Worm (Caenorhabditis elegans): ENCODE measurements around the gene B0361.4.

The B0361.4 gene

DNA sequence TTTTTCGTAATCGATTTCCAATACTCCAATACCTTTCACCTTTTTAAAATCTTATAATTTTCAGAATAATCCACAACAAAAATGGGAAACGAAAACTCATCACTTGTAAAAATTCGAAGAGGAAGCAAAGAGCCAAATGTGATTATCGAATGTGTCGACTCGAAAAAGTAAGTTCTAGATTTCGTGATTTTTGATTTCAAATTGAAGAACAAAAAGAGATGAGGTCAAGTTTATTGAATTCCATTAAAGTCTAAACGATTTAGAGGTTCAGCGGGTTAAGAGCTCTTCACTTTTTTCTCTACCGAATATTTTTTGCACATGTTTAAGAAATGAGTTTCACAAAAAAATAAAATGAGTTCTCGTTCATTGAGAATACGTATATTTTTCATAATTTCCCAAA lies at the start of gene B0361.4:
B0361.4 (plus strand) TSS at position 61 of the 400 bp plus-strand sequence.
- TF ChIP-seq hmg-4 (GFP tag; optimal IDR thresholded peaks at IDR 0.05), result no peak
- TF ChIP-seq tra-4 (tag; optimal IDR thresholded peaks at IDR 0.05), result no peak
- TF ChIP-seq hnd-1 (tag; optimal IDR thresholded peaks at IDR 0.05), result no peak
- no peak for TF ChIP-seq hmbx-1 (tag; optimal IDR thresholded peaks at IDR 0.05)
- no peak for TF ChIP-seq ama-1 (optimal IDR thresholded peaks at IDR 0.05)
- TF ChIP-seq pes-1 (GFP tag; IDR thresholded peaks at IDR 0.05), result no peak
- no peak for TF ChIP-seq ets-7 (tag; optimal IDR thresholded peaks at IDR 0.05)
- TF ChIP-seq tbx-37 (GFP tag; conservative IDR thresholded peaks at IDR 0.05), result no peak
- TF ChIP-seq sea-1 (GFP tag; conservative IDR thresholded peaks at IDR 0.05), result no peak
- TF ChIP-seq ceh-13 (GFP tag; optimal IDR thresholded peaks at IDR 0.05), result no peak
- no peak for TF ChIP-seq scrt-1 (GFP tag; IDR thresholded peaks at IDR 0.05)
- no peak for TF ChIP-seq ceh-36 (tag; optimal IDR thresholded peaks at IDR 0.05)
- TF ChIP-seq flt-1 (GFP tag; IDR thresholded peaks at IDR 0.05), result no peak
- no peak for TF ChIP-seq tbx-11 (GFP tag; IDR thresholded peaks at IDR 0.05)
- no peak for TF ChIP-seq F13C5.2 (tag; optimal IDR thresholded peaks at IDR 0.05)
- TF ChIP-seq B0310.2 (tag; optimal IDR thresholded peaks at IDR 0.05), result no peak
- no peak for TF ChIP-seq aly-1 (tag; optimal IDR thresholded peaks at IDR 0.05)

- no peak for TF ChIP-seq B0310.2 (tag; optimal IDR thresholded peaks at IDR 0.05)
- TF ChIP-seq hmbx-1 (tag; optimal IDR thresholded peaks at IDR 0.05), result no peak
- no peak for TF ChIP-seq ets-7 (tag; optimal IDR thresholded peaks at IDR 0.05)
- no peak for TF ChIP-seq pes-1 (GFP tag; IDR thresholded peaks at IDR 0.05)
- TF ChIP-seq sea-1 (GFP tag; conservative IDR thresholded peaks at IDR 0.05), result no peak
- TF ChIP-seq hnd-1 (tag; optimal IDR thresholded peaks at IDR 0.05), result no peak
- no peak for TF ChIP-seq ceh-36 (tag; optimal IDR thresholded peaks at IDR 0.05)
- TF ChIP-seq aly-1 (tag; optimal IDR thresholded peaks at IDR 0.05), result no peak
- no peak for TF ChIP-seq hmg-4 (GFP tag; optimal IDR thresholded peaks at IDR 0.05)
- no peak for TF ChIP-seq ama-1 (optimal IDR thresholded peaks at IDR 0.05)
- no peak for TF ChIP-seq tbx-11 (GFP tag; IDR thresholded peaks at IDR 0.05)
- no peak for TF ChIP-seq ceh-13 (GFP tag; optimal IDR thresholded peaks at IDR 0.05)
- no peak for TF ChIP-seq scrt-1 (GFP tag; IDR thresholded peaks at IDR 0.05)
- no peak for TF ChIP-seq tra-4 (tag; optimal IDR thresholded peaks at IDR 0.05)
- TF ChIP-seq tbx-37 (GFP tag; conservative IDR thresholded peaks at IDR 0.05), result no peak
- no peak for TF ChIP-seq flt-1 (GFP tag; IDR thresholded peaks at IDR 0.05)
- TF ChIP-seq F13C5.2 (tag; optimal IDR thresholded peaks at IDR 0.05), result no peak
These were observed 49.1 kb upstream of the B0361.4 start, which contains the start of gene R151.2 for ce11 chrIII:7209721-7210120. R151.2 (plus strand) TSS chrIII:7209967.

DNA sequence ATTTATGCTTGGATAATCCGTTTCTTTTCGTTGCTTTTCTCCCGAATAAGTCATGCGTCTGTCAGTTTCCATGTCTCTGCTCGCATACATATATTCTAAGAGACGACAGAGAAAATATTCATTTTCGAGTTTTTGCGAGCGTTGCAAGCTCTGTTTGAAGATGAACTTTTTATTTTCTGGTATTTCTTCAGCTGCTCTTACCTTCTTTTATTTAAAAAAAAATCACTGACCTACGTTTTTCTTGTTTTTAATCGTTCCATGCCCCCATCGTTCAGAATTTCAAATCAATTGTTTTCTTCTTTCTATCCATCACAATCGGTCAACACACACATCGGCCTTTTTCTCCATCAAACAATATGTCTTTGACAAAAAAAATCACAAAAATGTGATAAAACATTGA lies 48.3 kb upstream of the B0361.4 start:
- TF ChIP-seq B0310.2 (tag; optimal IDR thresholded peaks at IDR 0.05) (no peak), scrt-1 (GFP tag; IDR thresholded peaks at IDR 0.05) (no peak), ceh-13 (GFP tag; optimal IDR thresholded peaks at IDR 0.05) (no peak), tbx-37 (GFP tag; conservative IDR thresholded peaks at IDR 0.05) (no peak), ets-7 (tag; optimal IDR thresholded peaks at IDR 0.05) (no peak), ceh-36 (tag; optimal IDR thresholded peaks at IDR 0.05) (no peak), sea-1 (GFP tag; conservative IDR thresholded peaks at IDR 0.05) (no peak), hmbx-1 (tag; optimal IDR thresholded peaks at IDR 0.05) (no peak), flt-1 (GFP tag; IDR thresholded peaks at IDR 0.05) (no peak), aly-1 (tag; optimal IDR thresholded peaks at IDR 0.05) (no peak), hmg-4 (GFP tag; optimal IDR thresholded peaks at IDR 0.05) (no peak)

ce11 chrIII:7212028-7212427 lies 46.8 kb upstream of the B0361.4 start:
- TF ChIP-seq sea-1 (GFP tag; conservative IDR thresholded peaks at IDR 0.05) (no peak), hmbx-1 (tag; optimal IDR thresholded peaks at IDR 0.05) (no peak), flt-1 (GFP tag; IDR thresholded peaks at IDR 0.05) (no peak), pes-1 (GFP tag; IDR thresholded peaks at IDR 0.05) (no peak), hmg-4 (GFP tag; optimal IDR thresholded peaks at IDR 0.05) (no peak), ceh-13 (GFP tag; optimal IDR thresholded peaks at IDR 0.05) (no peak), aly-1 (tag; optimal IDR thresholded peaks at IDR 0.05) (no peak), tbx-11 (GFP tag; IDR thresholded peaks at IDR 0.05) (no peak), ama-1 (optimal IDR thresholded peaks at IDR 0.05) (no peak), B0310.2 (tag; optimal IDR thresholded peaks at IDR 0.05) (no peak), scrt-1 (GFP tag; IDR thresholded peaks at IDR 0.05) (no peak), hnd-1 (tag; optimal IDR thresholded peaks at IDR 0.05) (no peak), tbx-37 (GFP tag; conservative IDR thresholded peaks at IDR 0.05) (no peak), tra-4 (tag; optimal IDR thresholded peaks at IDR 0.05) (no peak), F13C5.2 (tag; optimal IDR thresholded peaks at IDR 0.05) (no peak), ceh-36 (tag; optimal IDR thresholded peaks at IDR 0.05) (no peak)

ce11 chrIII:7215532-7215931 lies 43.3 kb upstream of the B0361.4 start:
- TF ChIP-seq sea-1 (GFP tag; conservative IDR thresholded peaks at IDR 0.05) (no peak), hmbx-1 (tag; optimal IDR thresholded peaks at IDR 0.05) (no peak), tbx-11 (GFP tag; IDR thresholded peaks at IDR 0.05) (no peak), ama-1 (optimal IDR thresholded peaks at IDR 0.05) (no peak), aly-1 (tag; optimal IDR thresholded peaks at IDR 0.05) (no peak), F13C5.2 (tag; optimal IDR thresholded peaks at IDR 0.05) (no peak), tbx-37 (GFP tag; conservative IDR thresholded peaks at IDR 0.05) (no peak), ceh-36 (tag; optimal IDR thresholded peaks at IDR 0.05) (no peak), ets-7 (tag; optimal IDR thresholded peaks at IDR 0.05) (no peak), tra-4 (tag; optimal IDR thresholded peaks at IDR 0.05) (no peak), hmg-4 (GFP tag; optimal IDR thresholded peaks at IDR 0.05) (no peak), ceh-13 (GFP tag; optimal IDR thresholded peaks at IDR 0.05) (no peak), hnd-1 (tag; optimal IDR thresholded peaks at IDR 0.05) (no peak), scrt-1 (GFP tag; IDR thresholded peaks at IDR 0.05) (no peak), B0310.2 (tag; optimal IDR thresholded peaks at IDR 0.05) (no peak), flt-1 (GFP tag; IDR thresholded peaks at IDR 0.05) (no peak), pes-1 (GFP tag; IDR thresholded peaks at IDR 0.05) (no peak)

ce11 chrIII:7216226-7216625 lies 42.6 kb upstream of the B0361.4 start, which contains the start of gene R151.1:
R151.1 (plus strand) TSS chrIII:7216526.
- no peak for TF ChIP-seq hmg-4 (GFP tag; optimal IDR thresholded peaks at IDR 0.05)
- TF ChIP-seq ets-7 (tag; optimal IDR thresholded peaks at IDR 0.05), result no peak
- no peak for TF ChIP-seq flt-1 (GFP tag; IDR thresholded peaks at IDR 0.05)
- no peak for TF ChIP-seq tbx-11 (GFP tag; IDR thresholded peaks at IDR 0.05)
- no peak for TF ChIP-seq ama-1 (optimal IDR thresholded peaks at IDR 0.05)
- no peak for TF ChIP-seq pes-1 (GFP tag; IDR thresholded peaks at IDR 0.05)
- no peak for TF ChIP-seq scrt-1 (GFP tag; IDR thresholded peaks at IDR 0.05)
- TF ChIP-seq aly-1 (tag; optimal IDR thresholded peaks at IDR 0.05), result no peak
- TF ChIP-seq B0310.2 (tag; optimal IDR thresholded peaks at IDR 0.05), result no peak
- TF ChIP-seq ceh-13 (GFP tag; optimal IDR thresholded peaks at IDR 0.05), result no peak
- TF ChIP-seq hnd-1 (tag; optimal IDR thresholded peaks at IDR 0.05), result no peak
- TF ChIP-seq hmbx-1 (tag; optimal IDR thresholded peaks at IDR 0.05), result no peak
- TF ChIP-seq F13C5.2 (tag; optimal IDR thresholded peaks at IDR 0.05), result no peak
- no peak for TF ChIP-seq tra-4 (tag; optimal IDR thresholded peaks at IDR 0.05)
- no peak for TF ChIP-seq ceh-36 (tag; optimal IDR thresholded peaks at IDR 0.05)
- no peak for TF ChIP-seq sea-1 (GFP tag; conservative IDR thresholded peaks at IDR 0.05)
- TF ChIP-seq tbx-37 (GFP tag; conservative IDR thresholded peaks at IDR 0.05), result no peak
